Worm (Caenorhabditis elegans): ENCODE results near the gene ttr-16.

DNA sequence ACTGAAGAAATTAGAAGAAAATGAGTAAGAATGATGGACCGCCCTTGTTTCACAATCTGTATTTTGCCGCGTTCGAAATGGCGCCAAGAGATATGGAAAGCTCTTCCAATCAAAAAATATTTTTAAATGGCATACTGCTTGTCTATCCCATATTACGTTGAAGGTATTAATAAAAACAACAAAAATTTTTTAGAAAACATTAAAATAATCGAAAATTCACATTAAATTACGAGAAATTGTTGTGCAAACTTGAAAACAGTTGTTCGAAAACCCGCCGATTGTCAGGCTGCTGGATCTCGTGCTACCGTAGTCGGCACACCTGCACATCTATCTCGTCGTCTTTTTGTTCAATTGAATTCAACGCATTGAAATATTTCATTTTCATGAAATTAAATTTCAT, 19.7 kb upstream of the ttr-16 start, which contains the start of gene klc-1:
- TF ChIP-seq elt-3 (tag; optimal IDR thresholded peaks at IDR 0.05) (no peak), unc-62 (GFP tag; optimal IDR thresholded peaks at IDR 0.05) (no peak), lsy-2 (tag; optimal IDR thresholded peaks at IDR 0.05) (peak; percentile 62), lin-13 (tag; optimal IDR thresholded peaks at IDR 0.05) (no peak), nhr-76 (tag; optimal IDR thresholded peaks at IDR 0.05) (no peak), mep-1 (tag; optimal IDR thresholded peaks at IDR 0.05) (no peak), blmp-1 (tag; optimal IDR thresholded peaks at IDR 0.05) (no peak), ztf-11 (tag; optimal IDR thresholded peaks at IDR 0.05) (no peak), ces-1 (GFP tag; optimal IDR thresholded peaks at IDR 0.05) (no peak), nhr-237 (tag; optimal IDR thresholded peaks at IDR 0.05) (no peak), ham-2 (GFP tag; optimal IDR thresholded peaks at IDR 0.05) (no peak), nhr-28 (tag; optimal IDR thresholded peaks at IDR 0.05) (no peak), elt-1 (tag; optimal IDR thresholded peaks at IDR 0.05; ENCODE audit: borderline replicate concordance, insufficient read depth) (no peak)

Data from whole organism, mixed stage, embryonic.